Fruit fly (Drosophila melanogaster) whole organism, embryonic: Measurements from ENCODE around the gene ACXA.

Experiments used
- Awh ChIP-seq: fragments of 200-800 bp; sonication (Bioruptor generic); IDR thresholded peaks from 2 replicates; pipeline ENCODE4, ENCODE4 v1.3.6; 2022; ENCODE audit warnings: missing biosample characterization, missing genetic modification characterization
- Bdp1 ChIP-seq: fragments of 200-800 bp; sonication (Bioruptor generic); optimal IDR thresholded peaks from 3 replicates; lab custom pipeline; 2016; ENCODE audit warnings: missing biosample characterization, missing genetic modification characterization
- CG10321 ChIP-seq: fragments of 200-800 bp; sonication (Bioruptor generic); IDR thresholded peaks from 2 replicates; pipeline ENCODE4 v1.3.6; 2022; ENCODE audit warnings: missing biosample characterization, missing genetic modification characterization
- CG11093 ChIP-seq: fragments of 200-800 bp; sonication (Bioruptor generic); IDR thresholded peaks from 3 replicates; pipeline ENCODE4 v1.3.6; 2022; ENCODE audit warnings: missing biosample characterization, missing genetic modification characterization
- CG11247 ChIP-seq: fragments of 200-800 bp; sonication (Bioruptor generic); IDR thresholded peaks from 2 replicates; pipeline ENCODE4 v1.3.6; 2022; ENCODE audit warnings: missing biosample characterization, missing genetic modification characterization
- CG11398 ChIP-seq: fragments of 200-800 bp; sonication (Bioruptor generic); optimal IDR thresholded peaks from 2 replicates; lab custom pipeline; 2016; ENCODE audit warnings: missing biosample characterization, missing genetic modification characterization
- CG11560 ChIP-seq: fragments of 200-800 bp; sonication (Bioruptor generic); IDR thresholded peaks from 3 replicates; pipeline ENCODE4 v1.3.6; 2022; ENCODE audit warnings: missing biosample characterization, missing genetic modification characterization
- CG12071 ChIP-seq: fragments of 200-800 bp; sonication (Bioruptor generic); optimal IDR thresholded peaks from 3 replicates; lab custom pipeline; 2018; ENCODE audit warnings: missing biosample characterization, mild to moderate bottlenecking, missing genetic modification characterization
- CG12155 ChIP-seq: fragments of 200-800 bp; sonication (Bioruptor generic); optimal IDR thresholded peaks from 3 replicates; lab custom pipeline; 2016; ENCODE audit warnings: missing biosample characterization, missing genetic modification characterization
- CG12391 ChIP-seq: fragments of 200-800 bp; sonication (Bioruptor generic); optimal IDR thresholded peaks from 3 replicates; lab custom pipeline; 2018; ENCODE audit warnings: missing biosample characterization, mild to moderate bottlenecking, missing genetic modification characterization, moderate library complexity
- CG12942 ChIP-seq: fragments of 200-800 bp; sonication (Bioruptor generic); optimal IDR thresholded peaks from 3 replicates; lab custom pipeline; 2016; ENCODE audit warnings: missing biosample characterization, missing genetic modification characterization
- CG15479 ChIP-seq: fragments of 200-800 bp; sonication (Bioruptor generic); optimal IDR thresholded peaks from 3 replicates; lab custom pipeline; 2019; ENCODE audit warnings: missing biosample characterization, mild to moderate bottlenecking, missing genetic modification characterization, moderate library complexity
- CG17361 ChIP-seq: fragments of 200-800 bp; sonication (Bioruptor generic); IDR thresholded peaks from 3 replicates; pipeline ENCODE4 v1.3.6; 2022; ENCODE audit warnings: missing biosample characterization, missing genetic modification characterization
- CG18764 ChIP-seq: fragments of 200-800 bp; sonication (Bioruptor generic); optimal IDR thresholded peaks from 3 replicates; lab custom pipeline; 2016; ENCODE audit warnings: missing biosample characterization, missing genetic modification characterization
- CG30431 ChIP-seq: fragments of 200-800 bp; sonication (Bioruptor generic); optimal IDR thresholded peaks from 2 replicates; lab custom pipeline; 2017; ENCODE audit warnings: missing biosample characterization, missing genetic modification characterization
- CG3281 ChIP-seq: fragments of 200-800 bp; sonication (Bioruptor generic); optimal IDR thresholded peaks from 3 replicates; lab custom pipeline; 2017; ENCODE audit warnings: missing biosample characterization, mild to moderate bottlenecking, missing genetic modification characterization
- CG4404 ChIP-seq: fragments of 200-800 bp; sonication (Bioruptor generic); IDR thresholded peaks from 2 replicates; pipeline ENCODE4 v1.3.6; 2022; ENCODE audit warnings: missing biosample characterization, missing genetic modification characterization
- CG6272 ChIP-seq: fragments of 200-800 bp; sonication (Bioruptor generic); IDR thresholded peaks from 2 replicates; pipeline ENCODE4 v1.3.6; 2022; ENCODE audit warnings: missing biosample characterization, missing genetic modification characterization
- CG7372 ChIP-seq: fragments of 200-800 bp; sonication (Bioruptor generic); IDR thresholded peaks from 2 replicates; pipeline ENCODE4 v1.3.6; 2022; ENCODE audit warnings: missing biosample characterization, missing genetic modification characterization
- CG7987 ChIP-seq: fragments of 200-800 bp; sonication (Bioruptor generic); optimal IDR thresholded peaks from 2 replicates; lab custom pipeline; 2018; ENCODE audit warnings: missing biosample characterization, mild to moderate bottlenecking, missing genetic modification characterization, moderate library complexity
- D19B ChIP-seq: fragments of 200-800 bp; sonication (Bioruptor generic); optimal IDR thresholded peaks from 2 replicates; lab custom pipeline; 2017; ENCODE audit warnings: missing biosample characterization, mild to moderate bottlenecking, missing genetic modification characterization
- Deaf1 ChIP-seq: fragments of 200-800 bp; optimal IDR thresholded peaks from 3 replicates; lab custom pipeline; 2019; ENCODE audit warnings: missing biosample characterization, mild to moderate bottlenecking, missing genetic modification characterization, moderate library complexity
- Doc3 ChIP-seq: fragments of 200-800 bp; sonication (Bioruptor generic); IDR thresholded peaks from 3 replicates; pipeline ENCODE4 v1.3.6; 2022; ENCODE audit warnings: missing biosample characterization, missing genetic modification characterization; ENCODE audit not compliant: partially characterized antibody
- ERR ChIP-seq: fragments of 200-800 bp; sonication (Bioruptor generic); optimal IDR thresholded peaks from 2 replicates; lab custom pipeline; 2016; ENCODE audit warnings: missing biosample characterization, missing genetic modification characterization
- Ets97D ChIP-seq: fragments of 200-800 bp; sonication (Bioruptor generic); optimal IDR thresholded peaks from 3 replicates; lab custom pipeline; 2016; ENCODE audit warnings: missing biosample characterization, missing genetic modification characterization
- Hand ChIP-seq: fragments of 200-800 bp; sonication (Bioruptor generic); optimal IDR thresholded peaks from 2 replicates; lab custom pipeline; 2017; ENCODE audit warnings: mild to moderate bottlenecking, missing biosample characterization, missing genetic modification reagents, missing genetic modification characterization
- Hr3 ChIP-seq: fragments of 200-800 bp; sonication (Bioruptor generic); optimal IDR thresholded peaks from 3 replicates; lab custom pipeline; 2016; ENCODE audit warnings: missing biosample characterization, missing genetic modification characterization
- Lim3 ChIP-seq: fragments of 200-800 bp; sonication (Bioruptor generic); IDR thresholded peaks from 2 replicates; pipeline ENCODE4 v1.3.6; 2022; ENCODE audit warnings: missing biosample characterization, missing genetic modification characterization
- MBD-R2 ChIP-seq: fragments of 200-800 bp; sonication (Bioruptor generic); IDR thresholded peaks from 2 replicates; pipeline ENCODE4 v1.3.6; 2022; ENCODE audit warnings: missing biosample characterization, missing genetic modification characterization
- Med ChIP-seq: fragments of 200-800 bp; sonication (Bioruptor generic); peaks from one replicate; lab custom pipeline; 2016; ENCODE audit warnings: missing biosample characterization, missing genetic modification characterization, mild to moderate bottlenecking, inconsistent platforms, moderate library complexity
- Mrtf ChIP-seq: fragments of 200-800 bp; sonication (Bioruptor generic); IDR thresholded peaks from 3 replicates; pipeline ENCODE4 v1.3.6; 2022; ENCODE audit warnings: missing biosample characterization, missing genetic modification characterization
- NC2α ChIP-seq: fragments of 200-800 bp; sonication (Bioruptor generic); optimal IDR thresholded peaks from 2 replicates; lab custom pipeline; 2016; ENCODE audit warnings: missing biosample characterization, missing genetic modification characterization
- Oaz ChIP-seq: fragments of 200-800 bp; sonication (Bioruptor generic); IDR thresholded peaks from 2 replicates; pipeline ENCODE4 v1.3.6; 2022; ENCODE audit warnings: missing biosample characterization, missing genetic modification characterization
- PHDP ChIP-seq: fragments of 200-800 bp; sonication (Bioruptor generic); optimal IDR thresholded peaks from 3 replicates; lab custom pipeline; 2018; ENCODE audit warnings: missing biosample characterization, mild to moderate bottlenecking, missing genetic modification characterization, moderate library complexity
- Pdp1 ChIP-seq, 2 experiments: fragments of 200-800 bp; sonication (Bioruptor generic); optimal IDR thresholded peaks; 3 replicates each; lab custom pipeline; 2016; ENCODE audit warnings: missing biosample characterization in 2 of 2, missing genetic modification characterization in 2 of 2, mild to moderate bottlenecking in 1 of 2, moderate library complexity in 1 of 2
- Rfx ChIP-seq: fragments of 200-800 bp; sonication (Bioruptor generic); IDR thresholded peaks from 2 replicates; pipeline ENCODE4 v1.3.6; 2022; ENCODE audit warnings: missing biosample characterization, missing genetic modification characterization
- Sox102F ChIP-seq: fragments of 200-800 bp; sonication (Bioruptor generic); optimal IDR thresholded peaks from 2 replicates; lab custom pipeline; 2018; ENCODE audit warnings: missing biosample characterization, mild to moderate bottlenecking, missing genetic modification characterization, moderate library complexity
- Ssrp ChIP-seq: fragments of 200-800 bp; sonication (Bioruptor generic); optimal IDR thresholded peaks from 2 replicates; lab custom pipeline; 2018; ENCODE audit warnings: missing biosample characterization, mild to moderate bottlenecking, missing genetic modification characterization, moderate library complexity
- YL-1 ChIP-seq: fragments of 200-800 bp; sonication (Bioruptor generic); optimal IDR thresholded peaks from 3 replicates; lab custom pipeline; 2017; ENCODE audit warnings: missing biosample characterization, mild to moderate bottlenecking, missing genetic modification characterization
- dm ChIP-seq: fragments of 200-800 bp; sonication (Bioruptor generic); optimal IDR thresholded peaks from 3 replicates; lab custom pipeline; 2016; ENCODE audit warnings: missing biosample characterization, missing genetic modification characterization
- exex ChIP-seq: fragments of 200-800 bp; sonication (Bioruptor generic); optimal IDR thresholded peaks from 4 replicates; lab custom pipeline; 2018; ENCODE audit warnings: missing biosample characterization, mild to moderate bottlenecking, missing genetic modification characterization, moderate library complexity
- gcm ChIP-seq: fragments of 200-800 bp; sonication (Bioruptor generic); optimal IDR thresholded peaks from 2 replicates; lab custom pipeline; 2019; ENCODE audit warnings: missing biosample characterization, mild to moderate bottlenecking, missing genetic modification characterization, moderate library complexity
- gcm2 ChIP-seq: fragments of 200-800 bp; sonication (Bioruptor generic); optimal IDR thresholded peaks from 2 replicates; lab custom pipeline; 2016; ENCODE audit warnings: missing biosample characterization, missing genetic modification characterization
- ham ChIP-seq: fragments of 200-800 bp; sonication (Bioruptor generic); IDR thresholded peaks from 2 replicates; pipeline ENCODE4 v1.3.6; 2022; ENCODE audit warnings: missing biosample characterization, missing genetic modification characterization
- inv ChIP-seq: fragments of 200-800 bp; sonication (Bioruptor generic); IDR thresholded peaks from 2 replicates; pipeline ENCODE4 v1.3.6; 2022; ENCODE audit warnings: missing biosample characterization, missing genetic modification characterization; ENCODE audit not compliant: partially characterized antibody
- kah ChIP-seq: fragments of 200-800 bp; sonication (Bioruptor generic); optimal IDR thresholded peaks from 2 replicates; lab custom pipeline; 2018; ENCODE audit warnings: missing biosample characterization, mild to moderate bottlenecking, missing genetic modification characterization
- kay ChIP-seq: fragments of 200-800 bp; sonication (Bioruptor generic); optimal IDR thresholded peaks from 2 replicates; lab custom pipeline; 2016; ENCODE audit warnings: missing biosample characterization, missing genetic modification characterization
- peb ChIP-seq: fragments of 200-800 bp; sonication (Bioruptor generic); IDR thresholded peaks from 2 replicates; pipeline ENCODE4 v1.3.6; 2022; ENCODE audit warnings: missing biosample characterization, missing genetic modification characterization
- pros ChIP-seq: fragments of 200-800 bp; sonication (Bioruptor generic); optimal IDR thresholded peaks from 3 replicates; lab custom pipeline; 2019; ENCODE audit warnings: missing biosample characterization, mild to moderate bottlenecking, missing genetic modification characterization, moderate library complexity
- sqz ChIP-seq: fragments of 200-800 bp; sonication (Bioruptor generic); optimal IDR thresholded peaks from 3 replicates; lab custom pipeline; 2018; ENCODE audit warnings: missing biosample characterization, mild to moderate bottlenecking, missing genetic modification characterization
- stc ChIP-seq: fragments of 200-800 bp; sonication (Bioruptor generic); IDR thresholded peaks from 2 replicates; pipeline ENCODE4 v1.3.6; 2022; ENCODE audit warnings: missing biosample characterization, missing genetic modification characterization
- tin ChIP-seq: fragments of 200-800 bp; sonication (Bioruptor generic); optimal IDR thresholded peaks from 3 replicates; lab custom pipeline; 2016; ENCODE audit warnings: missing biosample characterization, missing genetic modification characterization
- tna ChIP-seq: fragments of 200-800 bp; sonication (Bioruptor generic); IDR thresholded peaks from 2 replicates; pipeline ENCODE4 v1.3.6; 2022; ENCODE audit warnings: missing biosample characterization, missing genetic modification characterization; ENCODE audit not compliant: partially characterized antibody

ACXA gene

DNA sequence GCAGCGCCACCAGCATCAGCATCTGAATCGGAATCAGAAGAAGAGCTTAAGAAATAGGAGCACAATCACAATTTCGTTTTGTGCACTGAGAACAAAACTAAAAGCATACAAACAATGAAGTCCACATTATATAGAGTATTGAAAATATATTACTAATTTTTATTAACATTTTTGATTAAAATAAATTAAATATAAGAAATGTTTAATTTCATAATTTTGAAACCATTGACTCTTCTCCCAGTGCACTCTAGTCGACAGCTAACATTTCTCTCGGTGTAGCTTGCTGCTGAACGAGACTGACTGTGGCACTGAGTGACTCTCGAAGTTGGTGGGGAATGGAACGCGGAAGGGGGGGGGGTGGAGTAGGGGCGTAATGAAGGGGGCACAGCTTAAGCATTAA is 29.8 kb downstream of the ACXA start (continued):
- TF ChIP-seq CG6272 (GFP tag; lab: Robert Waterston, UW) = 0 out of 2 replicates have a peak, but pooled peaks have one; percentile 24
- no peak for TF ChIP-seq CG12391 (tag; lab: Kevin White, UChicago)
- TF ChIP-seq D19B (GFP tag; lab: Kevin White, UChicago) = no peak
- TF ChIP-seq MBD-R2 (GFP tag; lab: Robert Waterston, UW) = no peak
- TF ChIP-seq Med (GFP tag; lab: Kevin White, UChicago) = no peak
- TF ChIP-seq NC2α (GFP tag; lab: Kevin White, UChicago) = no peak
- no peak for TF ChIP-seq CG12071 (GFP tag; lab: Kevin White, UChicago)
- TF ChIP-seq Rfx (GFP tag; lab: Robert Waterston, UW) = no peak
- no peak for TF ChIP-seq Awh (GFP tag; lab: Robert Waterston, UW)
- TF ChIP-seq ERR = no peak
- no peak for TF ChIP-seq Oaz (GFP tag; lab: Robert Waterston, UW)
- TF ChIP-seq Bdp1 (GFP tag; lab: Kevin White, UChicago) = no peak
- no peak for TF ChIP-seq Lim3 (GFP tag; lab: Robert Waterston, UW)
- TF ChIP-seq stc = no peak
- TF ChIP-seq CG18764 (GFP tag; lab: Kevin White, UChicago) = no peak
- TF ChIP-seq Doc3 (GFP tag; lab: Robert Waterston, UW) = no peak
- TF ChIP-seq Ets97D (GFP tag; lab: Kevin White, UChicago) = no peak
- TF ChIP-seq CG3281 (GFP tag; lab: Kevin White, UChicago) = peak; percentile 25
- no peak for TF ChIP-seq CG4404 (GFP tag; lab: Robert Waterston, UW)
- TF ChIP-seq CG15479 (GFP tag; lab: Kevin White, UChicago) = no peak
- TF ChIP-seq pros = no peak
- no peak for TF ChIP-seq gcm2 (GFP tag; lab: Kevin White, UChicago)
- no peak for TF ChIP-seq Mrtf (GFP tag; lab: Robert Waterston, UW)
- no peak for TF ChIP-seq CG7372 (GFP tag; lab: Robert Waterston, UW)
- no peak for TF ChIP-seq tna (GFP tag; lab: Robert Waterston, UW)
- TF ChIP-seq kah (GFP tag; lab: Kevin White, UChicago) = no peak
- no peak for TF ChIP-seq CG12942 (GFP tag; lab: Kevin White, UChicago)
- TF ChIP-seq PHDP (tag; lab: Kevin White, UChicago) = peak; percentile 38
- no peak for TF ChIP-seq gcm
- no peak for TF ChIP-seq peb (GFP tag; lab: Robert Waterston, UW)
- TF ChIP-seq CG12155 = no peak
- peak; percentile 18 for TF ChIP-seq Hr3 (GFP tag; lab: Kevin White, UChicago)
- TF ChIP-seq CG10321 (GFP tag; lab: Robert Waterston, UW) = no peak
- peak; percentile 50 for TF ChIP-seq Sox102F (GFP tag; lab: Kevin White, UChicago)
- no peak for TF ChIP-seq Deaf1 (tag; lab: Kevin White, UChicago)
- no peak for TF ChIP-seq Pdp1 (GFP tag; optimal IDR thresholded peaks at IDR 0.05; lab: Kevin White, UChicago)
- no peak for TF ChIP-seq CG11560 (tag; lab: Robert Waterston, UW)
- no peak for TF ChIP-seq tin (GFP tag; lab: Kevin White, UChicago)
- no peak for TF ChIP-seq CG11398 (GFP tag; lab: Kevin White, UChicago)
- TF ChIP-seq sqz (GFP tag; lab: Kevin White, UChicago) = no peak
- TF ChIP-seq CG11247 = no peak
- TF ChIP-seq CG17361 (GFP tag; lab: Robert Waterston, UW) = no peak
- TF ChIP-seq CG7987 (GFP tag; lab: Kevin White, UChicago) = no peak
- TF ChIP-seq exex (tag; lab: Kevin White, UChicago) = no peak
- no peak for TF ChIP-seq dm (GFP tag; lab: Kevin White, UChicago)
- no peak for TF ChIP-seq YL-1 (GFP tag; lab: Kevin White, UChicago)
- no peak for TF ChIP-seq Hand
- TF ChIP-seq kay (GFP tag; lab: Kevin White, UChicago) = no peak
- no peak for TF ChIP-seq CG11093
- no peak for TF ChIP-seq CG30431 (GFP tag; lab: Kevin White, UChicago)
- no peak for TF ChIP-seq inv (GFP tag; lab: Robert Waterston, UW)
- no peak for TF ChIP-seq ham (GFP tag; lab: Robert Waterston, UW)
- TF ChIP-seq Ssrp (tag; lab: Kevin White, UChicago) = no peak
